Fruit fly (Drosophila melanogaster): ENCODE data around the gene HtrA2.

DNA sequence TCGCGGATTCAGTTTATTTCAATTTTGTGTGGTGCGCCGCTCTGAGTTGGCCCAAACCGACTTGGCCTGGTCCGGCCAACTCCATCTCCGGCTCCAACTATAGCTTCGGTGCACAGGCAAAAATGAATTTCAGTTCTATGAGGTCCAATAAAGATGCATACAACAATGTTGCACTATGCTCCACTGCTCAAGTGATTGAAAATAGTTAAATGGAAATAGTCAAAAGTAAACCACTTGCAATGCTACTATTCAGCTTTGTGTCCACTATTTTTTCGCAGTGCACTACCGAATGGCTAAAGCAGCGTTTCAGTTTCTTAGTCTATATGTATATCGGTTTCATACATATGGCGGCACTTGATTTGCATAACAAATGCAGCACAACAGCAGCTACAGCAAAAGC lies 35.2 kb downstream of the HtrA2 start:
- TF ChIP-seq Ets98B (GFP tag; IDR thresholded peaks at IDR 0.05) (peak; percentile 93), gl (tag; optimal IDR thresholded peaks at IDR 0.05) (no peak), Pif1A (GFP tag; optimal IDR thresholded peaks at IDR 0.05) (peak; percentile 70)

Data from whole organism, pupa.